Fruit fly (Drosophila melanogaster): Measurements from ENCODE around the gene CG42233.

Gene CG42233

dm6 chr3R:31824200-31824599 lies 19.1 kb upstream of the CG42233 start (continued):
- TF ChIP-seq CG3281 (GFP tag; optimal IDR thresholded peaks at IDR 0.05) = no peak
- TF ChIP-seq CG1647 (GFP tag; optimal IDR thresholded peaks at IDR 0.05) = no peak
- no peak for TF ChIP-seq CG10462 (GFP tag; optimal IDR thresholded peaks at IDR 0.05)

dm6 chr3R:31822462-31822861 lies 17.4 kb upstream of the CG42233 start:
- no peak for TF ChIP-seq CG33213 (GFP tag; optimal IDR thresholded peaks at IDR 0.05)
- TF ChIP-seq Optix (GFP tag; IDR thresholded peaks at IDR 0.05) = no peak
- TF ChIP-seq CG10543 (GFP tag; optimal IDR thresholded peaks at IDR 0.05) = peak; percentile 5
- peak; percentile 18 for TF ChIP-seq Fer1 (GFP tag; optimal IDR thresholded peaks at IDR 0.05)
- TF ChIP-seq CG18599 (GFP tag; optimal IDR thresholded peaks at IDR 0.05) = peak; percentile 8
- TF ChIP-seq CG7987 (GFP tag; optimal IDR thresholded peaks at IDR 0.05) = no peak
- peak; percentile 50 for TF ChIP-seq nerfin-1 (tag; optimal IDR thresholded peaks at IDR 0.05)
- no peak for TF ChIP-seq Taf1 (GFP tag; IDR thresholded peaks at IDR 0.05)
- no peak for TF ChIP-seq exex (tag; optimal IDR thresholded peaks at IDR 0.05)
- TF ChIP-seq abd-A (tag; optimal IDR thresholded peaks at IDR 0.05) = peak; percentile 56
- TF ChIP-seq CG8478 (optimal IDR thresholded peaks at IDR 0.05) = no peak
- TF ChIP-seq grn (GFP tag; optimal IDR thresholded peaks at IDR 0.05) = no peak
- peak; percentile 40 for TF ChIP-seq Deaf1 (tag; optimal IDR thresholded peaks at IDR 0.05)
- 0 out of 2 replicates have a peak, but pooled peaks have one; percentile 33 for TF ChIP-seq crol (GFP tag; IDR thresholded peaks at IDR 0.05)
- 0 out of 4 replicates have a peak, but pooled peaks have one; percentile 29 for TF ChIP-seq chinmo (GFP tag; IDR thresholded peaks at IDR 0.05; ENCODE audit: partially characterized antibody)
- no peak for TF ChIP-seq CG14014 (GFP tag; IDR thresholded peaks at IDR 0.05)
- no peak for TF ChIP-seq org-1 (GFP tag; optimal IDR thresholded peaks at IDR 0.05)
- no peak for TF ChIP-seq inv (GFP tag; IDR thresholded peaks at IDR 0.05; ENCODE audit: partially characterized antibody)
- TF ChIP-seq CG34376 (GFP tag; optimal IDR thresholded peaks at IDR 0.05) = no peak
- TF ChIP-seq Trl (optimal IDR thresholded peaks at IDR 0.05) = peak; percentile 29 to 61
- no peak for TF ChIP-seq Trl (GFP tag; optimal IDR thresholded peaks at IDR 0.05)

- TF ChIP-seq HLH4C (GFP tag; IDR thresholded peaks at IDR 0.05; ENCODE audit: partially characterized antibody) = no peak
- no peak for TF ChIP-seq CG2202 (tag; optimal IDR thresholded peaks at IDR 0.05)
- peak; percentile 74 for TF ChIP-seq sd (tag; optimal IDR thresholded peaks at IDR 0.05)
- TF ChIP-seq CG8478 (optimal IDR thresholded peaks at IDR 0.05) = no peak
- TF ChIP-seq CG12744 (GFP tag; optimal IDR thresholded peaks at IDR 0.05) = no peak
- TF ChIP-seq dmrt11E (tag; optimal IDR thresholded peaks at IDR 0.05) = no peak
- no peak for TF ChIP-seq z (GFP tag; IDR thresholded peaks at IDR 0.05)
- TF ChIP-seq ci (GFP tag; IDR thresholded peaks at IDR 0.05) = 0 out of 3 replicates have a peak, but pooled peaks have one; percentile 44
- TF ChIP-seq nmo (GFP tag; optimal IDR thresholded peaks at IDR 0.05) = no peak
- peak; percentile 61; the same call in 1 of the 3 replicates for TF ChIP-seq Opbp (GFP tag; IDR thresholded peaks at IDR 0.05; ENCODE audit: partially characterized antibody)
- peak; percentile 68 for TF ChIP-seq bbx (GFP tag; IDR thresholded peaks at IDR 0.05; ENCODE audit: partially characterized antibody)
- TF ChIP-seq CG7271 (tag; optimal IDR thresholded peaks at IDR 0.05) = no peak
- TF ChIP-seq zfh1 (GFP tag; IDR thresholded peaks at IDR 0.05) = 0 out of 3 replicates have a peak, but pooled peaks have one; percentile 14
- no peak for TF ChIP-seq sisA (GFP tag; IDR thresholded peaks at IDR 0.05)
- TF ChIP-seq btn (GFP tag; optimal IDR thresholded peaks at IDR 0.05) = no peak
- TF ChIP-seq CG14860 (GFP tag; IDR thresholded peaks at IDR 0.05; ENCODE audit: partially characterized antibody) = no peak
- no peak for TF ChIP-seq CG10366 (GFP tag; IDR thresholded peaks at IDR 0.05)
- peak; percentile 54; the same call in 1 of the 3 replicates for TF ChIP-seq CG6791 (GFP tag; IDR thresholded peaks at IDR 0.05; ENCODE audit: partially characterized antibody)
- no peak for TF ChIP-seq Antp (GFP tag; optimal IDR thresholded peaks at IDR 0.05)
- peak; percentile 11; the same call in 1 of the 2 replicates for TF ChIP-seq ato (GFP tag; IDR thresholded peaks at IDR 0.05; ENCODE audit: partially characterized antibody)
- no peak for TF ChIP-seq CG12769 (tag; optimal IDR thresholded peaks at IDR 0.05)
- 0 out of 2 replicates have a peak, but pooled peaks have one; percentile 1 for TF ChIP-seq seq (GFP tag; IDR thresholded peaks at IDR 0.05)
- TF ChIP-seq CG4730 (GFP tag; IDR thresholded peaks at IDR 0.05) = no peak
- peak in 1 of 2 experiments; percentile 31 for TF ChIP-seq Trl (optimal IDR thresholded peaks at IDR 0.05)
- TF ChIP-seq Trl (GFP tag; optimal IDR thresholded peaks at IDR 0.05) = no peak
- TF ChIP-seq CG2116 (GFP tag; optimal IDR thresholded peaks at IDR 0.05) = no peak
- no peak for TF ChIP-seq Dbx (GFP tag; IDR thresholded peaks at IDR 0.05)
- TF ChIP-seq Blimp-1 (GFP tag; optimal IDR thresholded peaks at IDR 0.05) = no peak
These were observed 7.9 kb upstream of the CG42233 start for dm6 chr3R:31812976-31813298.

All from whole organism, embryonic.